Worm (Caenorhabditis elegans): ENCODE measurements around the gene ufl-1.

DNA sequence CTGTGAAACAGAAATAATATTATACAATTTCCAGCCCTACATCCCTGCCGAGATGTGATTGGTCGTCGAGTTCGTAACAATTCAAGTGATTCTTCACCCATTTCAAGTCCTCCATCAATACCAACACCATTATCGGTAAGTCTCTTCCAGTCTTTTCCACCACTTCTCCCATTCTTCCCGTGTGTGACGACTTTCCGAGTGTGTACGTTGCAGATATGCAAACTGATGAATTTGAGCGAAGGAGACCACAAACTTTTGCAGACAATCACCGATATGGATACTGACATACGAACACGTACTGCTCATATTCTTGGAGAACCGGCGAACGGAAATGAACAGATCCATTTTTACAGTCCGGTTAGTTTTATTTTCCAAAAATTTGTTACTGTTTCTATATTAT, 14.9 kb upstream of the ufl-1 start:
- TF ChIP-seq rnt-1 (tag; optimal IDR thresholded peaks at IDR 0.05) (no peak), hlh-6 (tag; optimal IDR thresholded peaks at IDR 0.05) (no peak)

Measured in whole organism, late embryonic.